Fruit fly (Drosophila melanogaster) whole organism, prepupa: Measurements from ENCODE around the gene CG14969.

ENCODE experiments used
- Blimp-1 ChIP-seq: fragments of 200-800 bp; sonication (Bioruptor generic); optimal IDR thresholded peaks from 3 replicates; lab custom pipeline; 2017; ENCODE audit warnings: missing biosample characterization, missing genetic modification characterization, mild to moderate bottlenecking, moderate library complexity, missing genetic modification reagents
- CG11294 ChIP-seq: fragments of 200-800 bp; sonication (Bioruptor generic); IDR thresholded peaks from 2 replicates; pipeline ENCODE4 v1.3.6; 2022; ENCODE audit warnings: missing biosample characterization, missing genetic modification characterization
- CG11902 ChIP-seq: fragments of 200-800 bp; sonication (Bioruptor generic); optimal IDR thresholded peaks from 3 replicates; lab custom pipeline; 2016; ENCODE audit warnings: missing biosample characterization, missing genetic modification characterization
- CG15336 ChIP-seq: fragments of 200-800 bp; sonication (Bioruptor generic); IDR thresholded peaks from 2 replicates; pipeline ENCODE4 v1.3.6; 2022; ENCODE audit warnings: missing biosample characterization, missing genetic modification characterization
- CG32006 ChIP-seq: fragments of 200-800 bp; sonication (Bioruptor generic); optimal IDR thresholded peaks from 3 replicates; lab custom pipeline; 2017; ENCODE audit warnings: missing biosample characterization, mild to moderate bottlenecking, missing genetic modification characterization
- CG3919 ChIP-seq: fragments of 200-800 bp; sonication (Bioruptor generic); optimal IDR thresholded peaks from 3 replicates; lab custom pipeline; 2016; ENCODE audit warnings: missing biosample characterization, missing genetic modification characterization
- CG4318 ChIP-seq: fragments of 200-800 bp; sonication (Bioruptor generic); optimal IDR thresholded peaks from 3 replicates; lab custom pipeline; 2017; ENCODE audit warnings: missing biosample characterization, mild to moderate bottlenecking, missing genetic modification characterization
- CG6163 ChIP-seq: fragments of 200-800 bp; sonication (Bioruptor generic); IDR thresholded peaks from 3 replicates; pipeline ENCODE4 v1.3.6; 2022; ENCODE audit warnings: missing biosample characterization, missing genetic modification characterization
- CG6276 ChIP-seq: fragments of 200-800 bp; sonication (Bioruptor generic); optimal IDR thresholded peaks from 2 replicates; lab custom pipeline; 2017; ENCODE audit warnings: missing biosample characterization, mild to moderate bottlenecking, missing genetic modification characterization
- CG6854 ChIP-seq: fragments of 200-800 bp; sonication (Bioruptor generic); optimal IDR thresholded peaks from 2 replicates; lab custom pipeline; 2017; ENCODE audit warnings: missing biosample characterization, mild to moderate bottlenecking, missing genetic modification characterization
- CG7368 ChIP-seq: fragments of 200-800 bp; sonication (Bioruptor generic); optimal IDR thresholded peaks from 3 replicates; lab custom pipeline; 2016; ENCODE audit warnings: missing biosample characterization, missing genetic modification characterization
- CG8119 ChIP-seq: fragments of 200-800 bp; sonication (Bioruptor generic); IDR thresholded peaks from 3 replicates; pipeline ENCODE4 v1.3.6; 2022; ENCODE audit warnings: missing biosample characterization, missing genetic modification characterization
- CG8319 ChIP-seq: fragments of 200-800 bp; sonication (Bioruptor generic); optimal IDR thresholded peaks from 3 replicates; lab custom pipeline; 2016; ENCODE audit warnings: missing biosample characterization, missing genetic modification characterization
- CG9139 ChIP-seq: fragments of 200-800 bp; sonication (Bioruptor generic); optimal IDR thresholded peaks from 3 replicates; lab custom pipeline; 2017; ENCODE audit warnings: missing biosample characterization, mild to moderate bottlenecking, missing genetic modification characterization
- Eip75B ChIP-seq: fragments of 200-800 bp; sonication (Bioruptor generic); optimal IDR thresholded peaks from 3 replicates; lab custom pipeline; 2016; ENCODE audit warnings: missing biosample characterization, missing genetic modification characterization
- Eip78C ChIP-seq: fragments of 200-800 bp; sonication (Bioruptor generic); peaks from one replicate; lab custom pipeline; 2016; ENCODE audit warnings: missing biosample characterization, missing genetic modification characterization
- Ets21C ChIP-seq: fragments of 200-800 bp; sonication (Bioruptor generic); optimal IDR thresholded peaks from 3 replicates; lab custom pipeline; 2016; ENCODE audit warnings: missing biosample characterization, missing genetic modification characterization
- Ets96B ChIP-seq: fragments of 200-800 bp; optimal IDR thresholded peaks from 2 replicates; lab custom pipeline; 2019; ENCODE audit warnings: missing biosample characterization, mild to moderate bottlenecking, missing genetic modification characterization, moderate library complexity
- Gug ChIP-seq: fragments of 200-800 bp; sonication (Bioruptor generic); IDR thresholded peaks from 2 replicates; pipeline ENCODE4 v1.3.6; 2022; ENCODE audit warnings: missing biosample characterization, missing genetic modification characterization
- Hr38 ChIP-seq: sonication (Bioruptor generic); optimal IDR thresholded peaks from 2 replicates; lab custom pipeline; 2016; ENCODE audit warnings: missing biosample characterization, missing genetic modification characterization
- Hr39 ChIP-seq: fragments of 200-800 bp; sonication (Bioruptor generic); optimal IDR thresholded peaks from 2 replicates; lab custom pipeline; 2016; ENCODE audit warnings: missing biosample characterization, missing genetic modification characterization
- Hr4 ChIP-seq: fragments of 200-800 bp; sonication (Bioruptor generic); optimal IDR thresholded peaks from 3 replicates; lab custom pipeline; 2016; ENCODE audit warnings: missing biosample characterization, missing genetic modification characterization
- Lpt ChIP-seq: fragments of 200-800 bp; sonication (Bioruptor generic); optimal IDR thresholded peaks from 3 replicates; lab custom pipeline; 2016; ENCODE audit warnings: missing biosample characterization, missing genetic modification characterization
- Sox102F ChIP-seq: fragments of 200-800 bp; sonication (Bioruptor generic); optimal IDR thresholded peaks from 2 replicates; lab custom pipeline; 2016; ENCODE audit warnings: missing biosample characterization, mild to moderate bottlenecking, missing genetic modification characterization
- Sox15 ChIP-seq: fragments of 200-800 bp; sonication (Bioruptor generic); optimal IDR thresholded peaks from 3 replicates; lab custom pipeline; 2016; ENCODE audit warnings: missing biosample characterization, missing genetic modification characterization
- acj6 ChIP-seq: fragments of 200-800 bp; sonication (Bioruptor generic); optimal IDR thresholded peaks from 3 replicates; lab custom pipeline; 2016; ENCODE audit warnings: missing biosample characterization, missing genetic modification characterization
- cyc ChIP-seq: fragments of 200-800 bp; sonication (Bioruptor generic); optimal IDR thresholded peaks from 3 replicates; lab custom pipeline; 2016; ENCODE audit warnings: missing biosample characterization, missing genetic modification characterization
- eg ChIP-seq: fragments of 200-800 bp; sonication (Bioruptor generic); IDR thresholded peaks from 3 replicates; pipeline ENCODE4 v1.3.6; 2022; ENCODE audit warnings: missing biosample characterization, missing genetic modification characterization
- esn ChIP-seq: fragments of 200-800 bp; sonication (Bioruptor generic); optimal IDR thresholded peaks from 2 replicates; lab custom pipeline; 2016; ENCODE audit warnings: missing biosample characterization, mild to moderate bottlenecking, missing genetic modification characterization, moderate library complexity
- fd59A ChIP-seq: fragments of 200-800 bp; sonication (Bioruptor generic); optimal IDR thresholded peaks from 2 replicates; lab custom pipeline; 2017; ENCODE audit warnings: missing biosample characterization, mild to moderate bottlenecking, missing genetic modification characterization, missing genetic modification reagents
- fd85E ChIP-seq: fragments of 200-800 bp; sonication (Bioruptor generic); optimal IDR thresholded peaks from 3 replicates; lab custom pipeline; 2016; ENCODE audit warnings: missing biosample characterization, missing genetic modification characterization
- fkh ChIP-seq: fragments of 200-800 bp; sonication (Bioruptor generic); optimal IDR thresholded peaks from 3 replicates; lab custom pipeline; 2017; ENCODE audit warnings: missing biosample characterization, mild to moderate bottlenecking, missing genetic modification characterization, moderate library complexity
- lz ChIP-seq: fragments of 200-800 bp; sonication (Bioruptor generic); optimal IDR thresholded peaks from 3 replicates; lab custom pipeline; 2016; ENCODE audit warnings: missing biosample characterization, missing genetic modification characterization
- salr ChIP-seq, 2 experiments: fragments of 200-800 bp; sonication (Bioruptor generic); optimal IDR thresholded peaks; 3 replicates each; lab custom pipeline; 2016 to 2018; ENCODE audit warnings: missing biosample characterization in 2 of 2, missing genetic modification characterization in 2 of 2, mild to moderate bottlenecking in 1 of 2
- ss ChIP-seq, 2 experiments: fragments of 200-800 bp; sonication (Bioruptor generic); optimal IDR thresholded peaks; 2 replicates in 1 of 2; 3 replicates in 1 of 2; lab custom pipeline; 2017 to 2018; ENCODE audit warnings: mild to moderate bottlenecking in 2 of 2, missing biosample characterization in 2 of 2, missing genetic modification characterization in 2 of 2, moderate library complexity in 1 of 2
- svp ChIP-seq: fragments of 200-800 bp; sonication (Bioruptor generic); peaks from one replicate; lab custom pipeline; 2016; ENCODE audit warnings: missing biosample characterization, missing genetic modification characterization
- topi ChIP-seq: fragments of 200-800 bp; sonication (Bioruptor generic); optimal IDR thresholded peaks from 3 replicates; lab custom pipeline; 2016; ENCODE audit warnings: missing biosample characterization, missing genetic modification characterization
- vri ChIP-seq: fragments of 200-800 bp; sonication (Bioruptor generic); optimal IDR thresholded peaks from 3 replicates; lab custom pipeline; 2016; ENCODE audit warnings: missing biosample characterization, mild to moderate bottlenecking, missing genetic modification characterization

Gene CG14969

dm6 chr3L:3300345-3300744, 34.4 kb downstream of the CG14969 start (continued):
- TF ChIP-seq fd85E (no peak), Ets21C (GFP tag; lab: Kevin White, UChicago) (peak; percentile 35), CG6276 (GFP tag; lab: Kevin White, UChicago) (peak; percentile 31), Sox102F (GFP tag; lab: Kevin White, UChicago) (peak; percentile 69), Sox15 (no peak), Hr38 (no peak), CG32006 (peak; percentile 43), CG11294 (GFP tag; lab: Robert Waterston, UW) (no peak), CG8319 (GFP tag; lab: Kevin White, UChicago) (no peak), fkh (GFP tag; lab: Kevin White, UChicago) (no peak), vri (peak; percentile 32), ss (GFP tag; optimal IDR thresholded peaks at IDR 0.05; lab: Kevin White, UChicago) (no peak), esn (GFP tag; lab: Kevin White, UChicago) (peak; percentile 71), Hr4 (GFP tag; lab: Kevin White, UChicago) (peak; percentile 53)

DNA sequence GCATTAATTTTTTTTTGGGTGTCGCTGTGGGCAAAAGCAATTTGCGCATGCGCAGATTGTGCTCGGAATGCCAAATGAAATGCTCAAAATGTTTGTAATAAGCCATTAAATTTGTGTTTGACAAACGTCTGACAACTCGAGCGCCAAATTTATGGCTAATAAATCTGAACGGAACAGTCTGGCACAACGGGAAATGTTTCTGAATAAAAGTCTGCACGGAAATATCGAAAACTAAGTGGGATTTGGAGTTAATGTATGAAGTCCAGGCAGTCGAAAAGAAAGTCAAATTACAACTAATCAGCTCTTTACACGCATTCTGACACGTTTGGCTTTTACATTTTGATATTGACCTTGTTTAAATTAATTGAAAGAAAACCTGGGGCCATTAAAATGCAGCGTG, 43.6 kb downstream of the CG14969 start, which contains the start of gene CG12009:
CG12009 (plus strand) TSS at position 301 of the 400 bp plus-strand sequence.
- TF ChIP-seq esn (GFP tag; lab: Kevin White, UChicago) (no peak), Ets96B (tag; lab: Kevin White, UChicago) (no peak), CG6854 (GFP tag; lab: Kevin White, UChicago) (no peak), Blimp-1 (GFP tag; lab: Kevin White, UChicago) (no peak), Lpt (GFP tag; lab: Kevin White, UChicago) (no peak), vri (no peak), CG8119 (GFP tag; lab: Robert Waterston, UW) (no peak), CG11902 (GFP tag; lab: Kevin White, UChicago) (no peak), CG7368 (no peak), fd85E (no peak), CG6163 (GFP tag; lab: Robert Waterston, UW) (no peak), fd59A (GFP tag; lab: Kevin White, UChicago) (no peak), CG15336 (GFP tag; lab: Robert Waterston, UW) (no peak), lz (GFP tag; lab: Kevin White, UChicago) (no peak), Hr38 (no peak), topi (GFP tag; lab: Kevin White, UChicago) (no peak), Gug (GFP tag; lab: Robert Waterston, UW) (no peak), Sox15 (no peak)

- TF ChIP-seq svp (peak; percentile 5), CG3919 (GFP tag; lab: Kevin White, UChicago) (peak; percentile 28), Eip78C (GFP tag; lab: Kevin White, UChicago) (peak; percentile 48), salr (GFP tag; optimal IDR thresholded peaks at IDR 0.05; lab: Kevin White, UChicago) (no peak), cyc (peak; percentile 24)
Observed at dm6 chr3L:3288414-3288813, 46.4 kb downstream of the CG14969 start.

DNA sequence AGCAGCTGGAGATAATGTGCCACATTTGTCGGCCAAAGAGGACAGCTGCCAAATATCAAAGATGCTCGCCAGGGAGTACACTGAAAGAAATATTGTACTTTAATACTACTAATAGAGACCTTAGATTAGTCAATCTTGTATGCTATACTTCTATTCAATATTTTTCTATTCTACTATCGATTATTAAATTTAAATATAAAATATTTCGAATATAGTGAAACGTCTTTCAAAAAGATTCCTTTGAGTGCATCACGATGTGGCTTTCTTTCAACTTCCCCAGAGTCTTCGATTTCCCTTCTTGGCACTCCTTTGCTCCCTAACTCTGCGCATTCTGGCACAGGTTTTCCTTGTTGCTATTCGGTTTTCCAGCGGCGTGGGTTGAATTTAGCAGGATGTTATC, 49.9 kb downstream of the CG14969 start:
- no peak for TF ChIP-seq Sox102F (GFP tag; lab: Kevin White, UChicago)
- peak; percentile 8 for TF ChIP-seq CG6276 (GFP tag; lab: Kevin White, UChicago)
- TF ChIP-seq CG4318 (GFP tag; lab: Kevin White, UChicago) = no peak
- peak; percentile 10 for TF ChIP-seq CG3919 (GFP tag; lab: Kevin White, UChicago)
- TF ChIP-seq CG32006 = peak; percentile 52
- peak; percentile 41; the same call in 1 of the 2 replicates for TF ChIP-seq CG15336 (GFP tag; lab: Robert Waterston, UW)
- no peak for TF ChIP-seq Ets96B (tag; lab: Kevin White, UChicago)
- no peak for TF ChIP-seq Eip75B (GFP tag; lab: Kevin White, UChicago)
- peak; percentile 52; the same call in 2 of the 3 replicates for TF ChIP-seq CG8119 (GFP tag; lab: Robert Waterston, UW)
- no peak for TF ChIP-seq acj6 (GFP tag; lab: Kevin White, UChicago)
- no peak for TF ChIP-seq Hr39 (GFP tag; lab: Kevin White, UChicago)
- no peak for TF ChIP-seq CG6854 (GFP tag; lab: Kevin White, UChicago)
- peak; percentile 69 for TF ChIP-seq Eip78C (GFP tag; lab: Kevin White, UChicago)
- TF ChIP-seq svp = peak; percentile 26
- TF ChIP-seq CG8319 (GFP tag; lab: Kevin White, UChicago) = no peak
- TF ChIP-seq esn (GFP tag; lab: Kevin White, UChicago) = no peak
- TF ChIP-seq eg (GFP tag; lab: Robert Waterston, UW) = 0 out of 3 replicates have a peak, but pooled peaks have one; percentile 26
- peak; percentile 22 for TF ChIP-seq Hr4 (GFP tag; lab: Kevin White, UChicago)
- TF ChIP-seq CG9139 (GFP tag; lab: Kevin White, UChicago) = no peak
